Fruit fly (Drosophila melanogaster) whole organism, embryonic: ENCODE data around the gene Rab3-GEF.
A peak's percentile ranks its signal among the peaks of the same experiment; 100 is the strongest.

Experiments used
- Aef1 ChIP-seq: fragments of 200-800 bp; sonication (Bioruptor generic); IDR thresholded peaks from 3 replicates; pipeline ENCODE4 v1.3.6; 2022; ENCODE audit warnings: missing biosample characterization, missing genetic modification characterization
- Antp ChIP-seq: fragments of 200-800 bp; sonication (Bioruptor generic); optimal IDR thresholded peaks from 3 replicates; lab custom pipeline; 2016; ENCODE audit warnings: missing biosample characterization, missing genetic modification characterization
- BtbVII ChIP-seq: fragments of 200-800 bp; sonication (Bioruptor generic); optimal IDR thresholded peaks from 3 replicates; lab custom pipeline; 2017; ENCODE audit warnings: missing biosample characterization, mild to moderate bottlenecking, missing genetic modification characterization
- CG11456 ChIP-seq: fragments of 200-800 bp; sonication (Bioruptor generic); IDR thresholded peaks from 3 replicates; pipeline ENCODE4 v1.3.6; 2022; ENCODE audit warnings: missing biosample characterization, missing genetic modification characterization
- CG12219 ChIP-seq: fragments of 200-800 bp; sonication (Bioruptor generic); optimal IDR thresholded peaks from 3 replicates; lab custom pipeline; 2018; ENCODE audit warnings: missing biosample characterization, mild to moderate bottlenecking, missing genetic modification characterization
- CG12659 ChIP-seq: fragments of 200-800 bp; sonication (Bioruptor generic); optimal IDR thresholded peaks from 3 replicates; lab custom pipeline; 2017; ENCODE audit warnings: mild to moderate bottlenecking, missing biosample characterization, missing genetic modification reagents, missing genetic modification characterization
- CG13287 ChIP-seq: fragments of 200-800 bp; sonication (Bioruptor generic); IDR thresholded peaks from 2 replicates; pipeline ENCODE4 v1.3.6; 2022; ENCODE audit warnings: missing biosample characterization, missing genetic modification characterization; ENCODE audit not compliant: partially characterized antibody
- CG13775 ChIP-seq: fragments of 200-800 bp; sonication (Bioruptor generic); optimal IDR thresholded peaks from 3 replicates; lab custom pipeline; 2017; ENCODE audit warnings: missing biosample characterization, mild to moderate bottlenecking, missing genetic modification characterization
- CG14710 ChIP-seq: fragments of 200-800 bp; sonication (Bioruptor generic); optimal IDR thresholded peaks from 3 replicates; lab custom pipeline; 2019; ENCODE audit warnings: missing biosample characterization, mild to moderate bottlenecking, missing genetic modification characterization, moderate library complexity
- CG15073 ChIP-seq: fragments of 200-800 bp; sonication (Bioruptor generic); optimal IDR thresholded peaks from 2 replicates; lab custom pipeline; 2016; ENCODE audit warnings: missing biosample characterization, missing genetic modification characterization
- CG1529 ChIP-seq: fragments of 200-800 bp; sonication (Bioruptor generic); optimal IDR thresholded peaks from 3 replicates; lab custom pipeline; 2018; ENCODE audit warnings: missing biosample characterization, missing genetic modification characterization
- CG17829 ChIP-seq: fragments of 200-800 bp; optimal IDR thresholded peaks from 2 replicates; lab custom pipeline; 2019; ENCODE audit warnings: missing biosample characterization, mild to moderate bottlenecking, missing genetic modification characterization, moderate library complexity
- CG3995 ChIP-seq: fragments of 200-800 bp; sonication (Bioruptor generic); optimal IDR thresholded peaks from 3 replicates; lab custom pipeline; 2016; ENCODE audit warnings: missing biosample characterization, missing genetic modification characterization
- CG4282 ChIP-seq: fragments of 200-800 bp; sonication (Bioruptor generic); optimal IDR thresholded peaks from 2 replicates; lab custom pipeline; 2016; ENCODE audit warnings: missing biosample characterization, missing genetic modification characterization
- CG43689 ChIP-seq: fragments of 200-800 bp; sonication (Bioruptor generic); IDR thresholded peaks from 2 replicates; pipeline ENCODE4 v1.3.6; 2022; ENCODE audit warnings: missing biosample characterization, missing genetic modification characterization
- CG4424 ChIP-seq: fragments of 200-800 bp; sonication (Bioruptor generic); optimal IDR thresholded peaks from 3 replicates; lab custom pipeline; 2016; ENCODE audit warnings: missing biosample characterization, missing genetic modification characterization
- CG5953 ChIP-seq: fragments of 200-800 bp; sonication (Bioruptor generic); IDR thresholded peaks from 2 replicates; pipeline ENCODE4 v1.3.6; 2022; ENCODE audit warnings: missing biosample characterization, missing genetic modification characterization
- CG6765 ChIP-seq: fragments of 200-800 bp; sonication (Bioruptor generic); optimal IDR thresholded peaks from 3 replicates; lab custom pipeline; 2017; ENCODE audit warnings: missing biosample characterization, mild to moderate bottlenecking, missing genetic modification characterization
- CG7271 ChIP-seq: fragments of 200-800 bp; sonication (Bioruptor generic); optimal IDR thresholded peaks from 2 replicates; lab custom pipeline; 2018; ENCODE audit warnings: missing biosample characterization, mild to moderate bottlenecking, missing genetic modification characterization, moderate library complexity
- CG8388 ChIP-seq: fragments of 200-800 bp; sonication (Bioruptor generic); optimal IDR thresholded peaks from 2 replicates; lab custom pipeline; 2019; ENCODE audit warnings: missing biosample characterization, mild to moderate bottlenecking, missing genetic modification characterization, moderate library complexity
- CG9817 ChIP-seq: fragments of 200-800 bp; sonication (Bioruptor generic); optimal IDR thresholded peaks from 2 replicates; lab custom pipeline; 2018; ENCODE audit warnings: missing biosample characterization, mild to moderate bottlenecking, missing genetic modification characterization, moderate library complexity
- D19A ChIP-seq: fragments of 200-800 bp; optimal IDR thresholded peaks from 3 replicates; lab custom pipeline; 2019; ENCODE audit warnings: missing biosample characterization, mild to moderate bottlenecking, missing genetic modification characterization, moderate library complexity
- Doc3 ChIP-seq: fragments of 200-800 bp; sonication (Bioruptor generic); IDR thresholded peaks from 3 replicates; pipeline ENCODE4 v1.3.6; 2022; ENCODE audit warnings: missing biosample characterization, missing genetic modification characterization; ENCODE audit not compliant: partially characterized antibody
- Drgx ChIP-seq: fragments of 200-800 bp; sonication (Bioruptor generic); IDR thresholded peaks from 2 replicates; pipeline ENCODE4 v1.3.6; 2022; ENCODE audit warnings: missing biosample characterization, missing genetic modification characterization
- E2f2 ChIP-seq: fragments of 200-800 bp; sonication (Bioruptor generic); IDR thresholded peaks from 2 replicates; pipeline ENCODE4 v1.3.6; 2022; ENCODE audit warnings: missing biosample characterization, missing genetic modification characterization
- ERR ChIP-seq: fragments of 200-800 bp; sonication (Bioruptor generic); optimal IDR thresholded peaks from 2 replicates; lab custom pipeline; 2016; ENCODE audit warnings: missing biosample characterization, missing genetic modification characterization
- HLH4C ChIP-seq: fragments of 200-800 bp; sonication (Bioruptor generic); IDR thresholded peaks from 3 replicates; pipeline ENCODE4 v1.3.6; 2022; ENCODE audit warnings: missing biosample characterization, missing genetic modification characterization; ENCODE audit not compliant: partially characterized antibody
- Hr3 ChIP-seq: fragments of 200-800 bp; sonication (Bioruptor generic); optimal IDR thresholded peaks from 3 replicates; lab custom pipeline; 2016; ENCODE audit warnings: missing biosample characterization, missing genetic modification characterization
- Lhr ChIP-seq: fragments of 200-800 bp; sonication (Bioruptor generic); optimal IDR thresholded peaks from 3 replicates; lab custom pipeline; 2017; ENCODE audit warnings: mild to moderate bottlenecking, missing biosample characterization, missing genetic modification reagents, missing genetic modification characterization
- Mes4 ChIP-seq: fragments of 200-800 bp; sonication (Bioruptor generic); optimal IDR thresholded peaks from 2 replicates; lab custom pipeline; 2016; ENCODE audit warnings: missing biosample characterization, missing genetic modification characterization
- NC2α ChIP-seq: fragments of 200-800 bp; sonication (Bioruptor generic); optimal IDR thresholded peaks from 2 replicates; lab custom pipeline; 2016; ENCODE audit warnings: missing biosample characterization, missing genetic modification characterization
- Rx ChIP-seq: fragments of 200-800 bp; sonication (Bioruptor generic); IDR thresholded peaks from 2 replicates; pipeline ENCODE4 v1.3.6; 2022; ENCODE audit warnings: missing biosample characterization, missing genetic modification characterization
- Side ChIP-seq: fragments of 200-800 bp; sonication (Bioruptor generic); optimal IDR thresholded peaks from 2 replicates; lab custom pipeline; 2016; ENCODE audit warnings: missing biosample characterization, missing genetic modification characterization
- Sin3A ChIP-seq: fragments of >200 bp; optimal IDR thresholded peaks from 2 replicates; lab custom pipeline; 2018
- Trl ChIP-seq, 3 experiments: fragments of >200 bp in 2 of 3; fragments of 200-800 bp in 1 of 3; sonication (Bioruptor generic) in 1 of 3; optimal IDR thresholded peaks; 2 replicates in 1 of 3; 3 replicates in 2 of 3; lab custom pipeline; 2016 to 2017; ENCODE audit warnings: missing biosample characterization in 1 of 3, missing genetic modification characterization in 1 of 3
- Usf ChIP-seq: fragments of 200-800 bp; sonication (Bioruptor generic); optimal IDR thresholded peaks from 2 replicates; lab custom pipeline; 2017; ENCODE audit warnings: missing genotype, missing biosample characterization, missing genetic modification characterization
- ash1 ChIP-seq: fragments of 200-800 bp; sonication (Bioruptor generic); optimal IDR thresholded peaks from 2 replicates; lab custom pipeline; 2018; ENCODE audit warnings: missing biosample characterization, mild to moderate bottlenecking, missing genetic modification characterization
- az2 ChIP-seq: fragments of 200-800 bp; sonication (Bioruptor generic); optimal IDR thresholded peaks from 3 replicates; lab custom pipeline; 2016; ENCODE audit warnings: missing biosample characterization, missing genetic modification characterization
- bowl ChIP-seq: fragments of 200-800 bp; sonication (Bioruptor generic); IDR thresholded peaks from 2 replicates; pipeline ENCODE4 v1.3.6; 2022; ENCODE audit warnings: missing biosample characterization, missing genetic modification characterization
- chn ChIP-seq: fragments of 200-800 bp; sonication (Bioruptor generic); optimal IDR thresholded peaks from 2 replicates; lab custom pipeline; 2016; ENCODE audit warnings: missing biosample characterization, missing genetic modification characterization
- crp ChIP-seq, 2 experiments: fragments of 200-800 bp; sonication (Bioruptor generic); optimal IDR thresholded peaks; 2 replicates in 1 of 2; 3 replicates in 1 of 2; lab custom pipeline; 2017; ENCODE audit warnings: missing biosample characterization in 2 of 2, missing genetic modification characterization in 2 of 2, mild to moderate bottlenecking in 1 of 2, moderate library complexity in 1 of 2
- ftz-f1 ChIP-seq: fragments of 200-800 bp; sonication (Bioruptor generic); optimal IDR thresholded peaks from 2 replicates; lab custom pipeline; 2016; ENCODE audit warnings: missing biosample characterization, missing genetic modification characterization
- gfzf ChIP-seq: fragments of 200-800 bp; sonication (Bioruptor generic); optimal IDR thresholded peaks from 2 replicates; lab custom pipeline; 2016; ENCODE audit warnings: missing biosample characterization, mild to moderate bottlenecking, missing genetic modification characterization, moderate library complexity
- kni ChIP-seq: fragments of 200-800 bp; sonication (Bioruptor generic); optimal IDR thresholded peaks from 3 replicates; lab custom pipeline; 2017; ENCODE audit warnings: mild to moderate bottlenecking, missing biosample characterization, missing genetic modification reagents, missing genetic modification characterization
- p53 ChIP-seq: fragments of 200-800 bp; sonication (Bioruptor generic); optimal IDR thresholded peaks from 2 replicates; lab custom pipeline; 2016; ENCODE audit warnings: missing biosample characterization, missing genetic modification characterization
- psq ChIP-seq: fragments of 200-800 bp; sonication (Bioruptor generic); optimal IDR thresholded peaks from 2 replicates; lab custom pipeline; 2017; ENCODE audit warnings: missing biosample characterization, missing genetic modification characterization
- rib ChIP-seq: fragments of 200-800 bp; sonication (Bioruptor generic); IDR thresholded peaks from 2 replicates; pipeline ENCODE4 v1.3.6; 2022; ENCODE audit warnings: missing biosample characterization, missing genetic modification characterization
- unpg ChIP-seq: fragments of 200-800 bp; sonication (Bioruptor generic); optimal IDR thresholded peaks from 3 replicates; lab custom pipeline; 2018; ENCODE audit warnings: missing biosample characterization, mild to moderate bottlenecking, missing genetic modification characterization, moderate library complexity
- wor ChIP-seq: fragments of 200-800 bp; sonication (Bioruptor generic); IDR thresholded peaks from 2 replicates; pipeline ENCODE4 v1.3.6; 2022; ENCODE audit warnings: missing biosample characterization, missing genetic modification characterization
- zfh1 ChIP-seq: fragments of 200-800 bp; sonication (Bioruptor generic); IDR thresholded peaks from 3 replicates; pipeline ENCODE4 v1.3.6; 2022; ENCODE audit warnings: missing biosample characterization, missing genetic modification characterization

The Rab3-GEF gene

dm6 chrX:15074646-15075351 is 14.7 kb upstream of the Rab3-GEF start (continued):
- peak; percentile 84 for TF ChIP-seq Rx (GFP tag; lab: Robert Waterston, UW)
- peak; percentile 14 for TF ChIP-seq gfzf (GFP tag; lab: Kevin White, UChicago)
- TF ChIP-seq psq (GFP tag; lab: Kevin White, UChicago): peak; percentile 70
- TF ChIP-seq CG15073 (GFP tag; lab: Kevin White, UChicago): peak; percentile 58
- TF ChIP-seq Side (GFP tag; lab: Kevin White, UChicago): peak; percentile 91
- TF ChIP-seq CG13775 (GFP tag; lab: Kevin White, UChicago): peak; percentile 86
- peak; percentile 75 for TF ChIP-seq CG14710 (tag; lab: Kevin White, UChicago)
- TF ChIP-seq kni (GFP tag; lab: Kevin White, UChicago): peak; percentile 55
- TF ChIP-seq Aef1: peak; percentile 89
- TF ChIP-seq rib: peak; percentile 88
- no peak for TF ChIP-seq Sin3A (lab: Kevin White, UChicago)
- peak; percentile 90 for TF ChIP-seq Hr3 (GFP tag; lab: Kevin White, UChicago)
- peak in 1 of 2 experiments; percentile 42 for TF ChIP-seq crp (GFP tag; optimal IDR thresholded peaks at IDR 0.05; lab: Kevin White, UChicago)
- TF ChIP-seq CG3995 (GFP tag; lab: Kevin White, UChicago): peak; percentile 52
- peak; percentile 78 for TF ChIP-seq NC2α
- TF ChIP-seq CG43689: peak; percentile 73
- peak; percentile 58 for TF ChIP-seq ftz-f1 (GFP tag; lab: Kevin White, UChicago)
- peak; percentile 90 for TF ChIP-seq CG4424 (GFP tag; lab: Kevin White, UChicago)
- peak; percentile 83 for TF ChIP-seq CG5953
- TF ChIP-seq zfh1 (GFP tag; lab: Robert Waterston, UW): peak; percentile 90
- peak; percentile 86 for TF ChIP-seq BtbVII (GFP tag; lab: Kevin White, UChicago)
- TF ChIP-seq E2f2 (GFP tag; lab: Robert Waterston, UW): peak; percentile 67
- peak; percentile 74 for TF ChIP-seq ash1 (GFP tag; lab: Kevin White, UChicago)
- peak; percentile 81 for TF ChIP-seq CG17829 (tag; lab: Kevin White, UChicago)
- peak; percentile 71 for TF ChIP-seq CG1529 (GFP tag; lab: Kevin White, UChicago)
- peak; percentile 86 for TF ChIP-seq p53 (GFP tag; lab: Kevin White, UChicago)
- peak; percentile 90 for TF ChIP-seq ERR (GFP tag; lab: Kevin White, UChicago)
- peak; percentile 78 for TF ChIP-seq CG6765
- TF ChIP-seq HLH4C (GFP tag; lab: Robert Waterston, UW): no peak
- TF ChIP-seq CG12659: peak; percentile 92
- TF ChIP-seq CG9817 (tag; lab: Kevin White, UChicago): peak; percentile 86
- TF ChIP-seq D19A (tag; lab: Kevin White, UChicago): peak; percentile 80
- TF ChIP-seq wor (GFP tag; lab: Robert Waterston, UW): peak; percentile 66
- TF ChIP-seq az2 (GFP tag; lab: Kevin White, UChicago): peak; percentile 91
- TF ChIP-seq CG7271 (tag; lab: Kevin White, UChicago): no peak
- TF ChIP-seq Drgx (GFP tag; lab: Robert Waterston, UW): peak; percentile 87
- TF ChIP-seq bowl (GFP tag; lab: Robert Waterston, UW): peak; percentile 74
- TF ChIP-seq unpg (GFP tag; lab: Kevin White, UChicago): peak; percentile 86
- TF ChIP-seq CG13287 (GFP tag; lab: Robert Waterston, UW): no peak
- peak; percentile 52 to 73 for TF ChIP-seq Trl (optimal IDR thresholded peaks at IDR 0.05; lab: Kevin White, UChicago)
- peak; percentile 93 for TF ChIP-seq Trl (GFP tag; optimal IDR thresholded peaks at IDR 0.05; lab: Kevin White, UChicago)
- TF ChIP-seq chn (GFP tag; lab: Kevin White, UChicago): peak; percentile 93
- TF ChIP-seq CG4282 (GFP tag; lab: Kevin White, UChicago): peak; percentile 86
- TF ChIP-seq CG8388 (GFP tag; lab: Kevin White, UChicago): peak; percentile 78
- TF ChIP-seq Lhr (GFP tag; lab: Kevin White, UChicago): peak; percentile 53
- peak; percentile 85 for TF ChIP-seq CG12219 (GFP tag; lab: Kevin White, UChicago)
- TF ChIP-seq Antp (GFP tag; lab: Kevin White, UChicago): peak; percentile 95
- peak; percentile 86 for TF ChIP-seq Mes4
- TF ChIP-seq Usf (GFP tag; lab: Kevin White, UChicago): peak; percentile 67
- TF ChIP-seq Doc3 (GFP tag; lab: Robert Waterston, UW): no peak
- peak; percentile 96 for TF ChIP-seq CG11456 (GFP tag; lab: Robert Waterston, UW)
